Comparison of ENCODE assay signal across 1 fruit fly cellular context in the genomic region with DNA sequence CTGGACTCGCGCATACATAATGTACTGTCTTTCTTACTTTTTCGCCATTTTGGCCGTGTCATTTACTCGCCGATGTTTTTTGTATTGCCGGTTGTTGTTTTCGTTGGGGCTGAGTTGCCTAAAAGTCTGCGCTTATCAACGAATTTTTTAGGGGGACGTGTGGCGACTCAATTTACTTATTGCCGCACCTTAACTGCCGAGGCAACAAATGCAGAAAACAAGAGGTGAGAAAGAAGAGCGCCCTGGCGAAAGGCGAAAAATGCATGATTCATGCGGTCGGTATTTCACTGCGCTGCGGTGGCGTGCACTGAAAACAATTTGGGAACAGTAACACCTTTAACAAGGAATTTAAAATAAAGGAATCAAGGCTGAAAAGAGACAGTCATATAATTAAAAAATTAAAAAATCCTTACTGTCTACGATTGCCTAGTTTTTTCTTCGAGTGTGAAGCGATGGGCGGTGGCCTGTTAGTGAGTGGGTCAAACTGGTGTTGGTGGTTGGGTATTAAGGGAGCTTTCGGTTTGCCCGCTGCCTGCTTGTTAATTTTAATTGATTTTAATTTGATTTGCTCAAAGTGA.
A peak's percentile ranks its signal among the peaks of the same experiment; 100 is the strongest.
TF ChIP-seq lines count a peak whose summit lies in the region.

No protein-coding gene starts in this region.

TF ChIP-seq in whole organism, embryonic, 481 proteins besides CTCF, POLR2A, EP300 and RAD21 (continued from another document and continues in another):
- TF ChIP-seq dysf (GFP tag; IDR thresholded peaks at IDR 0.05; lab: Robert Waterston, UW) = peak; percentile 85
- no peak for TF ChIP-seq sim (GFP tag; IDR thresholded peaks at IDR 0.05; lab: Robert Waterston, UW)
- TF ChIP-seq usp (GFP tag; optimal IDR thresholded peaks at IDR 0.05; lab: Kevin White, UChicago) = no peak
- TF ChIP-seq Atf6 (GFP tag; IDR thresholded peaks at IDR 0.05; lab: Robert Waterston, UW) = peak; percentile 85
- peak; percentile 6 to 52 for TF ChIP-seq Pdp1 (GFP tag; optimal IDR thresholded peaks at IDR 0.05; lab: Kevin White, UChicago)
- no peak for TF ChIP-seq CG15479 (GFP tag; optimal IDR thresholded peaks at IDR 0.05; lab: Kevin White, UChicago)
- TF ChIP-seq gcm2 (GFP tag; optimal IDR thresholded peaks at IDR 0.05; lab: Kevin White, UChicago) = peak; percentile 17
- peak; percentile 46 for TF ChIP-seq CG3407 (GFP tag; optimal IDR thresholded peaks at IDR 0.05; lab: Kevin White, UChicago)
- no peak for TF ChIP-seq chinmo (GFP tag; IDR thresholded peaks at IDR 0.05; lab: Robert Waterston, UW; ENCODE audit: partially characterized antibody)
- TF ChIP-seq CG11723 (GFP tag; optimal IDR thresholded peaks at IDR 0.05; lab: Kevin White, UChicago) = no peak
- no peak for TF ChIP-seq Neu2 (GFP tag; optimal IDR thresholded peaks at IDR 0.05; lab: Kevin White, UChicago; ENCODE audit: borderline replicate concordance)
- TF ChIP-seq Dref (GFP tag; IDR thresholded peaks at IDR 0.05; lab: Robert Waterston, UW) = no peak
- no peak for TF ChIP-seq CG15696 (tag; optimal IDR thresholded peaks at IDR 0.05; lab: Kevin White, UChicago)
- no peak for TF ChIP-seq MTF-1 (GFP tag; optimal IDR thresholded peaks at IDR 0.05; lab: Kevin White, UChicago; ENCODE audit: borderline replicate concordance)
- peak; percentile 56; the same call in 2 of the 3 replicates for TF ChIP-seq CG6175 (GFP tag; IDR thresholded peaks at IDR 0.05; lab: Robert Waterston, UW)
- peak; percentile 42 for TF ChIP-seq CoRest (tag; optimal IDR thresholded peaks at IDR 0.05; lab: Kevin White, UChicago)
- no peak for TF ChIP-seq nom (GFP tag; optimal IDR thresholded peaks at IDR 0.05; lab: Kevin White, UChicago)
- TF ChIP-seq tup (GFP tag; optimal IDR thresholded peaks at IDR 0.05; lab: Kevin White, UChicago) = peak; percentile 24
- no peak for TF ChIP-seq hbn (GFP tag; IDR thresholded peaks at IDR 0.05; lab: Robert Waterston, UW; ENCODE audit: partially characterized antibody)
- peak; percentile 21 for TF ChIP-seq HLH54F (GFP tag; optimal IDR thresholded peaks at IDR 0.05; lab: Kevin White, UChicago)
- TF ChIP-seq cwo (GFP tag; optimal IDR thresholded peaks at IDR 0.05; lab: Kevin White, UChicago) = peak; percentile 32
- peak; percentile 71 for TF ChIP-seq ind (GFP tag; optimal IDR thresholded peaks at IDR 0.05; lab: Kevin White, UChicago)
- TF ChIP-seq sens-2 (GFP tag; IDR thresholded peaks at IDR 0.05; lab: Robert Waterston, UW) = peak; percentile 39
- peak; percentile 77 for TF ChIP-seq Ada2b (GFP tag; IDR thresholded peaks at IDR 0.05; lab: Robert Waterston, UW)
- TF ChIP-seq sqz (GFP tag; optimal IDR thresholded peaks at IDR 0.05; lab: Kevin White, UChicago) = no peak
- TF ChIP-seq HLH3B (GFP tag; IDR thresholded peaks at IDR 0.05; lab: Robert Waterston, UW) = peak; percentile 82
- peak; percentile 17 for TF ChIP-seq CG12659 (GFP tag; optimal IDR thresholded peaks at IDR 0.05; lab: Kevin White, UChicago)
- peak; percentile 82 for TF ChIP-seq CG17359 (tag; optimal IDR thresholded peaks at IDR 0.05; lab: Kevin White, UChicago)
- TF ChIP-seq CG31388 (GFP tag; optimal IDR thresholded peaks at IDR 0.05; lab: Kevin White, UChicago) = no peak
- TF ChIP-seq zen (tag; optimal IDR thresholded peaks at IDR 0.05; lab: Kevin White, UChicago) = peak; percentile 14
- TF ChIP-seq Gsc (GFP tag; IDR thresholded peaks at IDR 0.05; lab: Robert Waterston, UW) = no peak
- TF ChIP-seq Dfd (GFP tag; optimal IDR thresholded peaks at IDR 0.05; lab: Kevin White, UChicago) = no peak
- no peak for TF ChIP-seq CG18011 (GFP tag; optimal IDR thresholded peaks at IDR 0.05; lab: Kevin White, UChicago)
- TF ChIP-seq CG10209 (GFP tag; optimal IDR thresholded peaks at IDR 0.05; lab: Kevin White, UChicago) = peak; percentile 56
- TF ChIP-seq slbo (GFP tag; IDR thresholded peaks at IDR 0.05; lab: Robert Waterston, UW) = peak; percentile 87
- peak; percentile 56; the same call in 1 of the 2 replicates for TF ChIP-seq ham (GFP tag; IDR thresholded peaks at IDR 0.05; lab: Robert Waterston, UW)
- TF ChIP-seq vfl (GFP tag; optimal IDR thresholded peaks at IDR 0.05; lab: Kevin White, UChicago) = no peak
- no peak for TF ChIP-seq CrebB (tag; optimal IDR thresholded peaks at IDR 0.05; lab: Kevin White, UChicago)
- peak; percentile 34 for TF ChIP-seq az2 (GFP tag; optimal IDR thresholded peaks at IDR 0.05; lab: Kevin White, UChicago)
- 0 out of 2 replicates have a peak, but pooled peaks have one; percentile 25 for TF ChIP-seq gt (GFP tag; IDR thresholded peaks at IDR 0.05; lab: Robert Waterston, UW)
- no peak for TF ChIP-seq Poxn (GFP tag; IDR thresholded peaks at IDR 0.05; lab: Robert Waterston, UW)
- no peak for TF ChIP-seq CG15011 (GFP tag; optimal IDR thresholded peaks at IDR 0.05; lab: Kevin White, UChicago)
- no peak for TF ChIP-seq crc (GFP tag; optimal IDR thresholded peaks at IDR 0.05; lab: Kevin White, UChicago)
- TF ChIP-seq PHDP (tag; optimal IDR thresholded peaks at IDR 0.05; lab: Kevin White, UChicago) = peak; percentile 73
- TF ChIP-seq Bdp1 (GFP tag; optimal IDR thresholded peaks at IDR 0.05; lab: Kevin White, UChicago) = peak; percentile 19
- peak; percentile 21 for TF ChIP-seq D19A (tag; optimal IDR thresholded peaks at IDR 0.05; lab: Kevin White, UChicago)
- peak; percentile 84 for TF ChIP-seq ken (GFP tag; IDR thresholded peaks at IDR 0.05; lab: Robert Waterston, UW)
- peak; percentile 37 for TF ChIP-seq CG4424 (GFP tag; optimal IDR thresholded peaks at IDR 0.05; lab: Kevin White, UChicago)
- peak; percentile 28 for TF ChIP-seq shn (GFP tag; optimal IDR thresholded peaks at IDR 0.05; lab: Kevin White, UChicago)
- no peak for TF ChIP-seq fu2 (GFP tag; optimal IDR thresholded peaks at IDR 0.05; lab: Kevin White, UChicago)
- peak; percentile 41 for TF ChIP-seq fd3F (GFP tag; optimal IDR thresholded peaks at IDR 0.05; lab: Kevin White, UChicago)
- TF ChIP-seq Trl (optimal IDR thresholded peaks at IDR 0.05; lab: Kevin White, UChicago) = no peak
- peak; percentile 4 for TF ChIP-seq Trl (GFP tag; optimal IDR thresholded peaks at IDR 0.05; lab: Kevin White, UChicago)
- no peak for TF ChIP-seq lov (optimal IDR thresholded peaks at IDR 0.05; lab: Kevin White, UChicago)
- TF ChIP-seq lov (GFP tag; IDR thresholded peaks at IDR 0.05; lab: Robert Waterston, UW) = peak; percentile 61; the same call in 1 of the 3 replicates
- peak; percentile 60 for TF ChIP-seq al (GFP tag; IDR thresholded peaks at IDR 0.05; lab: Robert Waterston, UW)
- peak; percentile 73 for TF ChIP-seq Gug (GFP tag; IDR thresholded peaks at IDR 0.05; lab: Robert Waterston, UW)
- TF ChIP-seq Taf1 (GFP tag; IDR thresholded peaks at IDR 0.05; lab: Robert Waterston, UW) = peak; percentile 72
- peak; percentile 88 for TF ChIP-seq sd (tag; optimal IDR thresholded peaks at IDR 0.05; lab: Kevin White, UChicago)
- no peak for TF ChIP-seq yki (optimal IDR thresholded peaks at IDR 0.05; lab: Kevin White, UChicago)
- peak; percentile 64; the same call in 1 of the 2 replicates for TF ChIP-seq seq (GFP tag; IDR thresholded peaks at IDR 0.05; lab: Robert Waterston, UW)
- peak; percentile 67 for TF ChIP-seq Asciz (GFP tag; optimal IDR thresholded peaks at IDR 0.05; lab: Kevin White, UChicago)
- TF ChIP-seq CG11247 (GFP tag; IDR thresholded peaks at IDR 0.05; lab: Robert Waterston, UW) = peak; percentile 67
- TF ChIP-seq Sry-δ (GFP tag; optimal IDR thresholded peaks at IDR 0.05; lab: Kevin White, UChicago) = no peak
- peak; percentile 69 for TF ChIP-seq ranshi (GFP tag; IDR thresholded peaks at IDR 0.05; lab: Robert Waterston, UW)
- TF ChIP-seq stwl (tag; optimal IDR thresholded peaks at IDR 0.05; lab: Kevin White, UChicago) = no peak
- peak; percentile 75 for TF ChIP-seq unpg (GFP tag; optimal IDR thresholded peaks at IDR 0.05; lab: Kevin White, UChicago)
- TF ChIP-seq Oaz (GFP tag; IDR thresholded peaks at IDR 0.05; lab: Robert Waterston, UW) = peak; percentile 50; the same call in 1 of the 2 replicates
- peak; percentile 62 for TF ChIP-seq Hsf (GFP tag; optimal IDR thresholded peaks at IDR 0.05; lab: Kevin White, UChicago)
- peak; percentile 23 for TF ChIP-seq Usf (GFP tag; optimal IDR thresholded peaks at IDR 0.05; lab: Kevin White, UChicago)
- peak; percentile 30 for TF ChIP-seq CG9609 (GFP tag; optimal IDR thresholded peaks at IDR 0.05; lab: Kevin White, UChicago)
- peak; percentile 10 for TF ChIP-seq CG14965 (GFP tag; optimal IDR thresholded peaks at IDR 0.05; lab: Kevin White, UChicago; ENCODE audit: borderline replicate concordance)
- TF ChIP-seq CG10431 (GFP tag; optimal IDR thresholded peaks at IDR 0.05; lab: Kevin White, UChicago) = no peak
- no peak for TF ChIP-seq slou (GFP tag; optimal IDR thresholded peaks at IDR 0.05; lab: Kevin White, UChicago)
- TF ChIP-seq CG1647 (GFP tag; optimal IDR thresholded peaks at IDR 0.05; lab: Kevin White, UChicago) = peak; percentile 55
- TF ChIP-seq CG4707 (GFP tag; optimal IDR thresholded peaks at IDR 0.05; lab: Kevin White, UChicago) = peak; percentile 39
- TF ChIP-seq CG3065 (GFP tag; optimal IDR thresholded peaks at IDR 0.05; lab: Kevin White, UChicago) = no peak
- peak; percentile 30 for TF ChIP-seq scrt (GFP tag; optimal IDR thresholded peaks at IDR 0.05; lab: Kevin White, UChicago)
- peak; percentile 41 for TF ChIP-seq CG3838 (GFP tag; optimal IDR thresholded peaks at IDR 0.05; lab: Kevin White, UChicago)
- no peak for TF ChIP-seq CG10959 (GFP tag; IDR thresholded peaks at IDR 0.05; lab: Robert Waterston, UW)
- peak; percentile 52 for TF ChIP-seq Dip3 (GFP tag; optimal IDR thresholded peaks at IDR 0.05; lab: Kevin White, UChicago)
- TF ChIP-seq salm (tag; optimal IDR thresholded peaks at IDR 0.05; lab: Kevin White, UChicago) = peak; percentile 20
- TF ChIP-seq nerfin-1 (tag; optimal IDR thresholded peaks at IDR 0.05; lab: Kevin White, UChicago) = peak; percentile 11
- TF ChIP-seq Ets97D (GFP tag; optimal IDR thresholded peaks at IDR 0.05; lab: Kevin White, UChicago) = no peak
- TF ChIP-seq bbx (GFP tag; IDR thresholded peaks at IDR 0.05; lab: Robert Waterston, UW; ENCODE audit: partially characterized antibody) = no peak
- TF ChIP-seq CG8765 (GFP tag; IDR thresholded peaks at IDR 0.05; lab: Robert Waterston, UW) = no peak
- TF ChIP-seq pros (GFP tag; optimal IDR thresholded peaks at IDR 0.05; lab: Kevin White, UChicago) = no peak
- no peak for TF ChIP-seq HLHmδ (GFP tag; optimal IDR thresholded peaks at IDR 0.05; lab: Kevin White, UChicago)
- TF ChIP-seq onecut (GFP tag; IDR thresholded peaks at IDR 0.05; lab: Robert Waterston, UW) = peak; percentile 37
- TF ChIP-seq CG15269 (tag; optimal IDR thresholded peaks at IDR 0.05; lab: Kevin White, UChicago) = peak; percentile 70
- TF ChIP-seq run (tag; optimal IDR thresholded peaks at IDR 0.05; lab: Kevin White, UChicago) = no peak
- peak; percentile 40 for TF ChIP-seq CG18599 (GFP tag; optimal IDR thresholded peaks at IDR 0.05; lab: Kevin White, UChicago)
- peak; percentile 25 for TF ChIP-seq CG30403 (GFP tag; optimal IDR thresholded peaks at IDR 0.05; lab: Kevin White, UChicago)
- TF ChIP-seq CG32767 (GFP tag; IDR thresholded peaks at IDR 0.05; lab: Robert Waterston, UW) = peak; percentile 69; the same call in 1 of the 2 replicates
- no peak for TF ChIP-seq CG7987 (GFP tag; optimal IDR thresholded peaks at IDR 0.05; lab: Kevin White, UChicago)
- peak; percentile 35 for TF ChIP-seq CG6654 (GFP tag; optimal IDR thresholded peaks at IDR 0.05; lab: Kevin White, UChicago)
- peak; percentile 74 for TF ChIP-seq oc (tag; optimal IDR thresholded peaks at IDR 0.05; lab: Kevin White, UChicago)
- no peak for TF ChIP-seq pita (GFP tag; optimal IDR thresholded peaks at IDR 0.05; lab: Kevin White, UChicago)
- no peak for TF ChIP-seq Lpt (GFP tag; optimal IDR thresholded peaks at IDR 0.05; lab: Kevin White, UChicago)
- TF ChIP-seq ato (GFP tag; IDR thresholded peaks at IDR 0.05; lab: Robert Waterston, UW; ENCODE audit: partially characterized antibody) = no peak
- peak; percentile 65; the same call in 2 of the 3 replicates for TF ChIP-seq Optix (GFP tag; IDR thresholded peaks at IDR 0.05; lab: Robert Waterston, UW)
- TF ChIP-seq kni (GFP tag; optimal IDR thresholded peaks at IDR 0.05; lab: Kevin White, UChicago) = no peak
- TF ChIP-seq CG10366 (GFP tag; IDR thresholded peaks at IDR 0.05; lab: Robert Waterston, UW) = peak; percentile 85
- TF ChIP-seq jumu (GFP tag; optimal IDR thresholded peaks at IDR 0.05; lab: Kevin White, UChicago) = no peak
- peak; percentile 76 for TF ChIP-seq CG6689 (GFP tag; IDR thresholded peaks at IDR 0.05; lab: Robert Waterston, UW)
- peak; percentile 70 for TF ChIP-seq E2f1 (GFP tag; IDR thresholded peaks at IDR 0.05; lab: Robert Waterston, UW)
- TF ChIP-seq CG14050 (GFP tag; IDR thresholded peaks at IDR 0.05; lab: Robert Waterston, UW) = peak; percentile 77
- TF ChIP-seq CG17568 (GFP tag; optimal IDR thresholded peaks at IDR 0.05; lab: Kevin White, UChicago) = peak; percentile 15
- no peak for TF ChIP-seq CG8478 (optimal IDR thresholded peaks at IDR 0.05; lab: Kevin White, UChicago)
- TF ChIP-seq hkb (optimal IDR thresholded peaks at IDR 0.05; lab: Kevin White, UChicago) = no peak
- peak; percentile 83 for TF ChIP-seq hkb (GFP tag; IDR thresholded peaks at IDR 0.05; lab: Robert Waterston, UW)
- TF ChIP-seq CG17912 (GFP tag; optimal IDR thresholded peaks at IDR 0.05; lab: Kevin White, UChicago) = no peak
- no peak for TF ChIP-seq bigmax (GFP tag; optimal IDR thresholded peaks at IDR 0.05; lab: Kevin White, UChicago)
- TF ChIP-seq grau (tag; optimal IDR thresholded peaks at IDR 0.05; lab: Kevin White, UChicago) = peak; percentile 65
- TF ChIP-seq unc-4 (GFP tag; IDR thresholded peaks at IDR 0.05; lab: Robert Waterston, UW; ENCODE audit: partially characterized antibody) = no peak
- TF ChIP-seq Hey (tag; optimal IDR thresholded peaks at IDR 0.05; lab: Kevin White, UChicago) = peak; percentile 90
- TF ChIP-seq lbe (GFP tag; optimal IDR thresholded peaks at IDR 0.05; lab: Kevin White, UChicago) = peak; percentile 77
- TF ChIP-seq MESR4 (GFP tag; optimal IDR thresholded peaks at IDR 0.05; lab: Kevin White, UChicago) = no peak
- no peak for TF ChIP-seq CG18619 (GFP tag; optimal IDR thresholded peaks at IDR 0.05; lab: Kevin White, UChicago)
- TF ChIP-seq CG34376 (GFP tag; optimal IDR thresholded peaks at IDR 0.05; lab: Kevin White, UChicago) = no peak
- peak; percentile 97 for TF ChIP-seq Ets65A (GFP tag; lab: Kevin White, UChicago)
- peak; percentile 61; the same call in 1 of the 3 replicates for TF ChIP-seq gce (GFP tag; IDR thresholded peaks at IDR 0.05; lab: Robert Waterston, UW)
- TF ChIP-seq wek (GFP tag; optimal IDR thresholded peaks at IDR 0.05; lab: Kevin White, UChicago) = no peak
- no peak for TF ChIP-seq sna (GFP tag; IDR thresholded peaks at IDR 0.05; lab: Robert Waterston, UW; ENCODE audit: partially characterized antibody)
- peak; percentile 29 for TF ChIP-seq trem (tag; optimal IDR thresholded peaks at IDR 0.05; lab: Kevin White, UChicago)
- TF ChIP-seq pnt (GFP tag; optimal IDR thresholded peaks at IDR 0.05; lab: Kevin White, UChicago) = peak; percentile 45
